Worm (Caenorhabditis elegans) whole organism, mixed stage, embryonic: ENCODE data around the gene ZK402.2.
"Not testable (repeated sequence)": the region's sequence is repeated elsewhere in the genome, so short reads cannot be mapped to it uniquely, and the experiment has no call there.

Source experiments
- M03D4.4 ChIP-seq: sonication (generic microtip); optimal IDR thresholded peaks from 2 replicates; lab custom pipeline; 2017; ENCODE audit warnings: mild to moderate bottlenecking, missing genetic modification characterization, missing compliant biosample characterization
- bed-3 ChIP-seq: fragments of 200-800 bp; sonication (Bioruptor generic); optimal IDR thresholded peaks from 3 replicates; lab custom pipeline; 2018; ENCODE audit warnings: mild to moderate bottlenecking, missing genetic modification characterization, moderate library complexity, missing compliant biosample characterization
- ceh-39 ChIP-seq: fragments of 150-350 bp; optimal IDR thresholded peaks from 2 replicates; lab custom pipeline; 2014; ENCODE audit warnings: missing biosample characterization, missing genetic modification characterization
- ceh-43 ChIP-seq: fragments of 200-800 bp; sonication (Bioruptor generic); optimal IDR thresholded peaks from 2 replicates; lab custom pipeline; 2018; ENCODE audit warnings: mild to moderate bottlenecking, missing genetic modification characterization, moderate library complexity, missing compliant biosample characterization
- cnd-1 ChIP-seq: fragments of 200-800 bp; sonication (Bioruptor generic); optimal IDR thresholded peaks from 2 replicates; lab custom pipeline; 2018; ENCODE audit warnings: mild to moderate bottlenecking, missing genetic modification characterization, missing compliant biosample characterization
- drap-1 ChIP-seq: fragments of 200-800 bp; sonication (Bioruptor generic); optimal IDR thresholded peaks from 3 replicates; lab custom pipeline; 2018; ENCODE audit warnings: mild to moderate bottlenecking, missing genetic modification characterization, missing compliant biosample characterization
- elt-1 ChIP-seq: sonication (generic microtip); optimal IDR thresholded peaks from 2 replicates; lab custom pipeline; 2017; ENCODE audit warnings: missing genetic modification characterization, mild to moderate bottlenecking, missing compliant biosample characterization, antibody characterized with exemption, moderate library complexity, borderline replicate concordance; ENCODE audit not compliant: insufficient read depth
- elt-3 ChIP-seq: fragments of 150-350 bp; optimal IDR thresholded peaks from 2 replicates; lab custom pipeline; 2014; ENCODE audit warnings: missing biosample characterization, missing genetic modification characterization
- flh-1 ChIP-seq: fragments of 200-800 bp; sonication (Bioruptor generic); optimal IDR thresholded peaks from 2 replicates; lab custom pipeline; 2018; ENCODE audit warnings: mild to moderate bottlenecking, missing genetic modification characterization, moderate library complexity, missing compliant biosample characterization
- ham-2 ChIP-seq: fragments of 200-800 bp; sonication (Bioruptor generic); optimal IDR thresholded peaks from 2 replicates; lab custom pipeline; 2018; ENCODE audit warnings: mild to moderate bottlenecking, missing genetic modification characterization, missing compliant biosample characterization
- hlh-1 ChIP-seq: fragments of 150-350 bp; optimal IDR thresholded peaks from 2 replicates; lab custom pipeline; 2014; ENCODE audit warnings: missing biosample characterization, missing genetic modification reagents, missing genetic modification characterization
- lin-32 ChIP-seq: fragments of 200-800 bp; sonication (Bioruptor generic); optimal IDR thresholded peaks from 2 replicates; lab custom pipeline; 2018; ENCODE audit warnings: mild to moderate bottlenecking, missing genetic modification characterization, missing compliant biosample characterization
- lsy-2 ChIP-seq: fragments of 150-350 bp; optimal IDR thresholded peaks from 2 replicates; lab custom pipeline; 2014; ENCODE audit warnings: missing biosample characterization, missing genetic modification characterization
- mab-5 ChIP-seq: fragments of 150-350 bp; optimal IDR thresholded peaks from 2 replicates; lab custom pipeline; 2014; ENCODE audit warnings: missing biosample characterization, missing genetic modification characterization
- mep-1 ChIP-seq: fragments of 150-350 bp; optimal IDR thresholded peaks from 2 replicates; lab custom pipeline; 2017; ENCODE audit warnings: missing biosample characterization, missing genetic modification reagents, missing genetic modification characterization, inconsistent platforms
- mls-2 ChIP-seq: sonication (generic microtip); optimal IDR thresholded peaks from 2 replicates; lab custom pipeline; 2016; ENCODE audit warnings: mild to moderate bottlenecking, missing genetic modification characterization, moderate library complexity, missing compliant biosample characterization
- nhr-12 ChIP-seq: fragments of 150-350 bp; optimal IDR thresholded peaks from 2 replicates; lab custom pipeline; 2014; ENCODE audit warnings: missing biosample characterization, missing genetic modification characterization
- nhr-2 ChIP-seq: fragments of 150-350 bp; optimal IDR thresholded peaks from 2 replicates; lab custom pipeline; 2014; ENCODE audit warnings: missing biosample characterization, missing genetic modification characterization
- nhr-237 ChIP-seq: fragments of 150-350 bp; optimal IDR thresholded peaks from 2 replicates; lab custom pipeline; 2014; ENCODE audit warnings: missing biosample characterization, missing genetic modification characterization
- nhr-28 ChIP-seq: fragments of 150-350 bp; optimal IDR thresholded peaks from 2 replicates; lab custom pipeline; 2014; ENCODE audit warnings: missing biosample characterization, missing genetic modification characterization
- nhr-76 ChIP-seq: sonication (generic microtip); optimal IDR thresholded peaks from 2 replicates; lab custom pipeline; 2017; ENCODE audit warnings: missing biosample characterization, missing genetic modification characterization
- pha-4 ChIP-seq: fragments of 150-350 bp; optimal IDR thresholded peaks from 2 replicates; lab custom pipeline; 2018; ENCODE audit warnings: missing biosample characterization, missing genetic modification reagents, missing genetic modification characterization
- sem-2 ChIP-seq: fragments of 200-800 bp; sonication (Bioruptor generic); optimal IDR thresholded peaks from 2 replicates; lab custom pipeline; 2018; ENCODE audit warnings: mild to moderate bottlenecking, missing genetic modification characterization, missing compliant biosample characterization
- snpc-4 ChIP-seq: fragments of 150-350 bp; optimal IDR thresholded peaks from 2 replicates; lab custom pipeline; 2014; ENCODE audit warnings: missing biosample characterization, missing genetic modification characterization
- sptf-1 ChIP-seq: sonication (generic microtip); optimal IDR thresholded peaks from 2 replicates; lab custom pipeline; 2017; ENCODE audit warnings: mild to moderate bottlenecking, missing genetic modification characterization, moderate library complexity, missing compliant biosample characterization
- tbx-8 ChIP-seq: fragments of 200-800 bp; sonication (Bioruptor generic); optimal IDR thresholded peaks from 2 replicates; lab custom pipeline; 2018; ENCODE audit warnings: mild to moderate bottlenecking, missing genetic modification characterization, moderate library complexity, missing compliant biosample characterization
- unc-120 ChIP-seq: sonication (generic microtip); optimal IDR thresholded peaks from 2 replicates; lab custom pipeline; 2017; ENCODE audit warnings: missing genetic modification characterization, missing compliant biosample characterization; ENCODE audit not compliant: poor library complexity, severe bottlenecking
- unc-39 ChIP-seq: fragments of 150-350 bp; optimal IDR thresholded peaks from 2 replicates; lab custom pipeline; 2014; ENCODE audit warnings: missing biosample characterization, missing genetic modification characterization
- unc-62 ChIP-seq: fragments of 150-350 bp; optimal IDR thresholded peaks from 2 replicates; lab custom pipeline; 2014; ENCODE audit warnings: missing biosample characterization, missing genetic modification reagents, missing genetic modification characterization
- zip-8 ChIP-seq: fragments of 150-350 bp; optimal IDR thresholded peaks from 2 replicates; lab custom pipeline; 2014; ENCODE audit warnings: missing biosample characterization, missing genetic modification characterization
- ztf-11 ChIP-seq: fragments of 150-350 bp; optimal IDR thresholded peaks from 2 replicates; lab custom pipeline; 2014; ENCODE audit warnings: missing biosample characterization, missing genetic modification characterization

Gene ZK402.2

DNA sequence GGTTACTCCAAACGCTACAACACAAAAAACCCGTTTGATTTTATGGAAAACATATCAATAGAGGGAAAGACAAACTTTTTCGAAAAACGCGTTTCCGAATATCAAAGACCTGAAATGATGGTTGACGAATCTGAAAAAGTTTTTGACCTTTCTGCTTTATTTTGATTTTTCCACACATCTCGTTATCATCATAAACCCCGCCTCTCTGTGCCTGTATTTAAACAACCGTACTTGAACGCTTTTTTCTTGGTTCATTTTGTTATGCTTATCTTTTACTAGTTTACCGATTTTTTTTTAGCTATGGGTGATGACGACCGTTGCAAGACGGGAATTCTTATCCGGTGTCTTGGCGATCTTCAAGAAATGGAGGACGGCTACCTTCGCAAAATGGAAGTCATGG is 27.2 kb downstream of the ZK402.2 start, which contains the start of gene F19G12.1:
Gene F19G12.1, plus strand, starts transcription at position 301 of the 400 bp plus-strand sequence.
- not testable (repeated sequence) for TF ChIP-seq ceh-39, sptf-1, M03D4.4 (tag; lab: Kevin White, UChicago)

ce11 chrX:1437097-1437496 is 33.6 kb downstream of the ZK402.2 start:
- TF ChIP-seq lsy-2 (tag; lab: Kevin White, UChicago) (no peak), mab-5 (no peak), unc-62 (GFP tag; lab: Kevin White, UChicago) (no peak), unc-120 (tag; lab: Kevin White, UChicago) (no peak), bed-3 (GFP tag; lab: Kevin White, UChicago) (no peak), mep-1 (tag; lab: Kevin White, UChicago) (no peak), ham-2 (GFP tag; lab: Kevin White, UChicago) (no peak), nhr-76 (tag; lab: Kevin White, UChicago) (no peak), nhr-2 (tag; lab: Kevin White, UChicago) (no peak), flh-1 (GFP tag; lab: Kevin White, UChicago) (no peak), drap-1 (GFP tag; lab: Kevin White, UChicago) (no peak), nhr-12 (tag; lab: Kevin White, UChicago) (no peak), tbx-8 (GFP tag; lab: Kevin White, UChicago) (no peak), hlh-1 (no peak), sem-2 (GFP tag; lab: Kevin White, UChicago) (no peak), ceh-43 (GFP tag; lab: Kevin White, UChicago) (no peak), M03D4.4 (tag; lab: Kevin White, UChicago) (no peak), snpc-4 (tag; lab: Kevin White, UChicago) (no peak), sptf-1 (tag; lab: Kevin White, UChicago) (no peak), ztf-11 (tag; lab: Kevin White, UChicago) (no peak)
- TF ChIP-seq, all 35 proteins: peak for 0

ce11 chrX:1438925-1439324 is 35.4 kb downstream of the ZK402.2 start:
- TF ChIP-seq sem-2 (GFP tag; lab: Kevin White, UChicago) (no peak), mep-1 (tag; lab: Kevin White, UChicago) (no peak), ceh-43 (GFP tag; lab: Kevin White, UChicago) (no peak), bed-3 (GFP tag; lab: Kevin White, UChicago) (no peak), ham-2 (GFP tag; lab: Kevin White, UChicago) (no peak), pha-4 (no peak), flh-1 (GFP tag; lab: Kevin White, UChicago) (no peak), unc-39 (tag; lab: Kevin White, UChicago) (no peak), elt-1 (no peak), M03D4.4 (tag; lab: Kevin White, UChicago) (no peak), zip-8 (no peak), nhr-76 (tag; lab: Kevin White, UChicago) (no peak), drap-1 (GFP tag; lab: Kevin White, UChicago) (no peak), lin-32 (no peak)

DNA sequence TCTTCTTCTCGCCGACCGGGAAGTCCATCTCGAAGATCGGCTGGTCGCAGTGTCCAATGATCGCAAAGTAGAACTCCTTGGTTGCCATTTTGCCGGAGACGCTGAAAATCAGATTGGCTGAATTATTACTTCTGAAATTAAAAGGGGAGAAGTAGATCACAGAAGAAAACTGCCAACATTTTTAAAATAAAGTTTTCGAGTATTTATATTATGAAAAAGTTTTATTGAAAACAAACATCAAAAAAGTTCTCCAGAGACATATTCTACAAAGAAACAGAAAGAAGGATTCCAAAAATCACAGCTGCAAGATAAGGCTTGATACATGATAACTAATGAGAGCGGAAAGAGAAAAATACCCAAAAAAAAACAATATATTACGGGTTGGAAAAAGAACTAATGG is 36.6 kb downstream of the ZK402.2 start, which contains the start of gene sedl-1:
Gene sedl-1, minus strand, starts transcription at position 101 of the 400 bp plus-strand sequence.
- TF ChIP-seq drap-1 (GFP tag; lab: Kevin White, UChicago) = no peak
- TF ChIP-seq mab-5 = no peak
- TF ChIP-seq mls-2 (tag; lab: Kevin White, UChicago) = no peak
- no peak for TF ChIP-seq nhr-237 (tag; lab: Kevin White, UChicago)
- no peak for TF ChIP-seq nhr-12 (tag; lab: Kevin White, UChicago)
- TF ChIP-seq nhr-28 (tag; lab: Kevin White, UChicago) = no peak
- no peak for TF ChIP-seq zip-8
- TF ChIP-seq lin-32 = no peak
- no peak for TF ChIP-seq cnd-1 (tag; lab: Kevin White, UChicago)
- TF ChIP-seq unc-39 (tag; lab: Kevin White, UChicago) = no peak
- TF ChIP-seq nhr-2 (tag; lab: Kevin White, UChicago) = no peak
- no peak for TF ChIP-seq bed-3 (GFP tag; lab: Kevin White, UChicago)
- TF ChIP-seq elt-3 (tag; lab: Kevin White, UChicago) = no peak
